Worm (Caenorhabditis elegans) whole organism, midembryonic: Measurements from ENCODE around the gene dyf-3.

Experiments used
- T22C8.4 ChIP-seq: fragments of 200-800 bp; sonication (Bioruptor generic); IDR thresholded peaks from 2 replicates; pipeline ENCODE4 v1.3.6; 2022; ENCODE audit warnings: missing genetic modification characterization, missing compliant biosample characterization
- cog-1 ChIP-seq: sonication (generic microtip); optimal IDR thresholded peaks from 2 replicates; lab custom pipeline; 2016; ENCODE audit warnings: missing genetic modification characterization, missing compliant biosample characterization
- flt-1 ChIP-seq: fragments of 200-800 bp; sonication (Bioruptor generic); IDR thresholded peaks from 2 replicates; pipeline ENCODE4 v1.3.6; 2022; ENCODE audit warnings: missing genetic modification characterization, missing compliant biosample characterization
- klf-2 ChIP-seq: fragments of 200-800 bp; sonication (Bioruptor generic); conservative IDR thresholded peaks from 2 replicates; pipeline ENCODE4 v1.3.6; 2022; ENCODE audit warnings: missing genetic modification reagents, missing genetic modification characterization, missing compliant biosample characterization
- med-1 ChIP-seq: sonication (generic microtip); optimal IDR thresholded peaks from 2 replicates; lab custom pipeline; 2017; ENCODE audit warnings: missing genetic modification characterization, mild to moderate bottlenecking, missing compliant biosample characterization, antibody characterized with exemption, missing genetic modification reagents; ENCODE audit not compliant: insufficient read depth
- ref-1 ChIP-seq: fragments of 200-800 bp; sonication (Bioruptor generic); conservative IDR thresholded peaks from 2 replicates; pipeline ENCODE4 v1.3.6; 2022; ENCODE audit warnings: missing genetic modification reagents, missing genetic modification characterization, missing compliant biosample characterization
- tab-1 ChIP-seq: fragments of 200-800 bp; sonication (Bioruptor generic); IDR thresholded peaks from 2 replicates; pipeline ENCODE4 v1.3.6; 2022; ENCODE audit warnings: missing genetic modification characterization, missing compliant biosample characterization
- ztf-23 ChIP-seq: fragments of 200-800 bp; sonication (Bioruptor generic); IDR thresholded peaks from 2 replicates; pipeline ENCODE4 v1.3.6; 2022; ENCODE audit warnings: missing genetic modification reagents, missing genetic modification characterization, missing compliant biosample characterization
- ztf-29 ChIP-seq: fragments of 200-800 bp; sonication (Bioruptor generic); IDR thresholded peaks from 2 replicates; pipeline ENCODE4 v1.3.6; 2022; ENCODE audit warnings: missing genetic modification reagents, missing genetic modification characterization, missing compliant biosample characterization

The dyf-3 gene

DNA sequence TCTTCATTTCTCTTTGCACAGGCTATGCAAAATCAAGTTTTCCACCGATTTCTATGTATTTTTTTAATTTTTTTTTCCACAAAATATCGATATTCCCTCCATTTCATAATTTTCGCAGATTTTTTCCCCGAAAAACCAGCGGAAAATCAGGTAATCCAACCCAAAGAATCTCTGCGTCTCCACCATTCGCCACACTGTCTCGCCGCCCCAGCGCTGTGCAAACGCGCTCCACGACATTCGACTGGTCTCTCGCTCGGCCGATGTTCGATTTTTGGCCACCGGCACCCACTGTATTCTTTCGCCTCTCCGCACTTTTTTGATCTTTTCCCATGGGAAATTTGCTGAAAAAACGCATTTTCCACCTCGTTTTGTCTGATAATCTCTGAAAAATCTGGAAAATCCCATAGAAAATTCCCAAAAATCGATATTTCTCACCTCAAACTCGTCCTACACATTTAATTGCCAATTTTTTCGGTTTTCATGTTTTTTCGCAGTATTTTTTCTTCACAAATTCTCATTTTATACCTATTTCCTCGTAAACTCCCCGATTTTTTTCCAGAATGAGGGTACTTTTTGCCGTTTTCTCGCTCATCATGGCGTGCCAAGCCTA is 30.3 kb downstream of the dyf-3 start, which contains the start of gene vha-19:
Gene vha-19 (plus strand): TSS at position 560 of the 610 bp plus-strand sequence.
- TF ChIP-seq cog-1 (tag; lab: Kevin White, UChicago) (no peak), ref-1 (GFP tag; lab: Robert Waterston, UW) (no peak), ztf-29 (no peak), T22C8.4 (GFP tag; lab: Robert Waterston, UW) (no peak), tab-1 (GFP tag; lab: Robert Waterston, UW) (no peak), ztf-23 (GFP tag; lab: Robert Waterston, UW) (no peak), klf-2 (GFP tag; lab: Robert Waterston, UW) (no peak)

DNA sequence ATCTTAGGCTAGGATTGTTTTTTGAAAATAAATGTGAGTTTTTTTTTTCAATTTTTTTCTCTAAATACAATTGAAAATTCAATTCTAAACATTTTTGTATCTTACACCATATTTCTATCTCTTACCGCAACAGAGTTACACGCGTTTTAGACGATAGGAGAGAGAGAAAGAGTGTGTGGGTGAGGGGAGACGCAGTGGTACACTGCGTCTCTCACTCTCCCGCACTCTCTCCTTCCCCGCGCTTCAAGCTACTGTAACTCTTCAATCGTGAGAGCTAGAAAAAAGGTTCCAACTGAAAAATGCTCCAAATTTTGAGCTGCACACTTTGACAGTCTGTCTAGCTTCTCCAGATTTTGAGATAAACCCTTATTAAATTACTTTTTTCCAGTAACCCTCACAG is 35.2 kb downstream of the dyf-3 start:
- TF ChIP-seq ztf-23 (GFP tag; lab: Robert Waterston, UW) (no peak), med-1 (GFP tag; lab: Kevin White, UChicago) (no peak), ztf-29 (no peak), flt-1 (GFP tag; lab: Robert Waterston, UW) (no peak), tab-1 (GFP tag; lab: Robert Waterston, UW) (no peak), klf-2 (GFP tag; lab: Robert Waterston, UW) (no peak), T22C8.4 (GFP tag; lab: Robert Waterston, UW) (no peak), cog-1 (tag; lab: Kevin White, UChicago) (no peak), ref-1 (GFP tag; lab: Robert Waterston, UW) (no peak)

DNA sequence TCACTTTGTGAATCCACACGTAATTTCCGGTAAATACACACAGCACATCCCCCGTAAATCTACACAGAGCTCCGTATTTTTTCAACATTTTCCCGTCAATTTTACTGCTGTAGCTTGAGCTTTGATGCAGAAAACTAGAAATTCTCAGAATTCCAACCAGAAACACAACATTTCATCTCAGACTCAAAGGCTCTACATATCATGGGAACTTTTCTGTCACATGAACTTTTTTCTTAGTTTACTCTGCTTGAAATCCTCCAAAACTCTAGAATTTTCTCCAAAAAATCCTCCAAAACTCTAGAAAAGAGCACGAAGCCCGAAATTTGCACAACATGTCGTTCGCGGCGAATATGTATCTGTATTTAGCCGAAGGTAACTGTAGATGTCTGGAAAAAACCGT is 35.8 kb downstream of the dyf-3 start, which contains the start of gene Y55H10A.2:
Gene Y55H10A.2 (plus strand): TSS at position 301 of the 400 bp plus-strand sequence.
- TF ChIP-seq T22C8.4 (GFP tag; lab: Robert Waterston, UW), result no peak
- TF ChIP-seq cog-1 (tag; lab: Kevin White, UChicago), result no peak

DNA sequence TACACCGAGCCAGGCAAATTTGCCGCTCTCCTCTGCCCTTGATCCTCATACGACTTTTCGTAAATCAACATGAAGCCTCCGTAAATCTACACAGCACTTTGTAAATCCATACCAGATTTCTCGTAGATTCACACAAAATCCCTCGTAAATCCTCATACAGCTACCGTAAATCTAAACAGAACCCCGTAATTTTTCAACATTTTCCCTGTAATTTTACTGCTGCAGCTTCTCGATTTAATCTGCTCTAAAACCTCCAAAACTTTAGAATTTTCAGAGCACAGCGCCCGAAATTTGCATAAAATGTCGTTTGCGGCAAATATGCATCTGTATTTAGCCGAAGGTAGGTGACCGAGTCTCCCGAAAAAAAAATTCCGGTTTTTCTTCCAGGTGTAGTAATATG is 44.3 kb downstream of the dyf-3 start, which contains the start of gene F42A6.1:
Gene F42A6.1 (plus strand): TSS at position 301 of the 400 bp plus-strand sequence.
- TF ChIP-seq flt-1 (GFP tag; lab: Robert Waterston, UW) (no peak), cog-1 (tag; lab: Kevin White, UChicago) (no peak), ztf-23 (GFP tag; lab: Robert Waterston, UW) (no peak), tab-1 (GFP tag; lab: Robert Waterston, UW) (no peak), ztf-29 (no peak), T22C8.4 (GFP tag; lab: Robert Waterston, UW) (no peak), ref-1 (GFP tag; lab: Robert Waterston, UW) (no peak), med-1 (GFP tag; lab: Kevin White, UChicago) (no peak), klf-2 (GFP tag; lab: Robert Waterston, UW) (no peak)

DNA sequence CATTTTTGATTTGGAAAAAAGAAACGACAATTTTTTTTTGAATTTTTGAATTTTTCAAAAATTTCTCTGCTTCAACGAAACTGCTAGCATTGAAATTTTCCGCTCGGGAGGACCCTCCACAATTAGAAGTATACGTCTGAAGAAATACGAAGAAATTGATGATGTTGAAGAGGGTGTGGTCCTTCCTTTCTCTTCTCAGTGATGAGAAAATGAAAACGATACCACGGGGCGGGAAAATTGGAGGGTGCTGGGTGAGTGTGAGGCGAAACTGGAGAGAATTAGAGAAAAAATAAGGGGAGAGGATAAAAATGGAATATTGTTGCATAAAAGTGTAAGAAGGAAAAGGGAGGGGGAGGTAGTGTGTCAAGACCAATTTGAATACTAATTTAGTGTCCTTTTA is 47.0 kb downstream of the dyf-3 start:
- TF ChIP-seq ref-1 (GFP tag; lab: Robert Waterston, UW) (no peak), cog-1 (tag; lab: Kevin White, UChicago) (no peak), ztf-23 (GFP tag; lab: Robert Waterston, UW) (no peak), klf-2 (GFP tag; lab: Robert Waterston, UW) (no peak), tab-1 (GFP tag; lab: Robert Waterston, UW) (no peak), T22C8.4 (GFP tag; lab: Robert Waterston, UW) (no peak), ztf-29 (no peak)

DNA sequence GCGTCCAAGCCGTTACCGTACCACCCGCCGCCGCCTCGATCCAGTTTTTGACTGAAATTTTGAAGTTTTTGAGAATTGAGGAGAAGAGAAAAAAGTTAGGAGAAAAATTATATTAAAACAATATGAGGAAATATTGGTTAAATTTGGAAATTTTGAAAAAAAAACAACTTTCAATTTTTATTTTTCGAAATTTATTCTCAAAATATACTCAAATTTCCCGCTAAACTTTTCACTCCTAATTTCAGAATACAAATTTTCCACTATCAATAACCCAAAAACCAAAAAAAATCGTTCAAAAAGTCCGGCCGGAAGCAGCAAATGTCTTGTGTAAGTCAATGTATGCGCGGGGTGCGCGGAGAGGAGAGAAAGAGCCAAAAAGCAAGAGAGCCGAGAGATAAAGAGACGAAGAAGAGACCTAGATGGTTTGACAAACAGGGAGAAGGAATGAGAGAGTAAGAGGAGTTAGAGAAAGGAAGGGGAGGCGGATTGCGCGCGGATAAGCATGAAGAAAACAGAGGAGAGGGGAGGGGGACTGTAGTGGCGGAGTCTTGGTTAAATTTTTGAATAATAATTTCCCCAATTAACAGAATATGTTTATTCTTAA is 49.0 kb downstream of the dyf-3 start, which contains the start of gene elks-1:
Gene elks-1 (minus strand): TSS at position 51 of the 604 bp plus-strand sequence.
- no peak for TF ChIP-seq med-1 (GFP tag; lab: Kevin White, UChicago)
- TF ChIP-seq T22C8.4 (GFP tag; lab: Robert Waterston, UW), result no peak
- TF ChIP-seq cog-1 (tag; lab: Kevin White, UChicago), result no peak

DNA sequence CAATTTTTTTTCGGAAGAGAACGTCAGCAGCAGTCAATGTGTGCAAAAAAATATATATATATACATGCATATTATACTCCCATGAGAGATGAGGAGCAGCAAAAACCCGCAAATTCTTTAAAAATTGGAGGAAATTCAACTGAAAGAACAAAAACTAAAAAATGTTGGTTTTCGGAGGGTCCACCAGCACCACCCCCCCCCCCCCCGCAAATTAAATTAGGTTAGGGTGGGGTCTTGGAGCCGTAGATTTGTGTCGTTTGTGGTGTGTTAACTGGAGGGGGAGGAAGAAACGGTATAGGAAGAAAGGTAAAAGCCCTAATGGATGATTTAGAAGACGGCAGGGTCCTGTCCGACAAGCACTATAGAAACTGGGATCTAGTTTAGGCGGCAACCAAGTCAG is 50.7 kb downstream of the dyf-3 start:
- no peak for TF ChIP-seq cog-1 (tag; lab: Kevin White, UChicago)
- no peak for TF ChIP-seq tab-1 (GFP tag; lab: Robert Waterston, UW)
- no peak for TF ChIP-seq ref-1 (GFP tag; lab: Robert Waterston, UW)
- TF ChIP-seq ztf-23 (GFP tag; lab: Robert Waterston, UW), result no peak
- TF ChIP-seq klf-2 (GFP tag; lab: Robert Waterston, UW), result no peak
- TF ChIP-seq T22C8.4 (GFP tag; lab: Robert Waterston, UW), result no peak
- no peak for TF ChIP-seq med-1 (GFP tag; lab: Kevin White, UChicago)
- no peak for TF ChIP-seq flt-1 (GFP tag; lab: Robert Waterston, UW)
- TF ChIP-seq ztf-29, result no peak
